Fruit fly (Drosophila melanogaster): ENCODE results near the gene CG2685.

dm6 chrX:2743020-2743419 lies 29.3 kb upstream of the CG2685 start:
- TF ChIP-seq usp (GFP tag; optimal IDR thresholded peaks at IDR 0.05) = no peak
- TF ChIP-seq CG8478 (optimal IDR thresholded peaks at IDR 0.05) = no peak
- TF ChIP-seq psq (optimal IDR thresholded peaks at IDR 0.05) = no peak
- no peak for TF ChIP-seq Dll (optimal IDR thresholded peaks at IDR 0.05)
- no peak for TF ChIP-seq pan (optimal IDR thresholded peaks at IDR 0.05)
- TF ChIP-seq EcR (GFP tag; optimal IDR thresholded peaks at IDR 0.05) = no peak

Measured in whole organism.